Worm (Caenorhabditis elegans) whole organism, late embryonic: Measurements from ENCODE around the gene T05A8.11.

Source experiments
- C08G9.2 ChIP-seq: sonication (generic microtip); optimal IDR thresholded peaks from 2 replicates; lab custom pipeline; 2016; ENCODE audit warnings: mild to moderate bottlenecking, missing genetic modification characterization, moderate library complexity, missing compliant biosample characterization
- T23F11.4 ChIP-seq: fragments of 200-800 bp; sonication (Bioruptor generic); optimal IDR thresholded peaks from 2 replicates; lab custom pipeline; 2018; ENCODE audit warnings: mild to moderate bottlenecking, missing genetic modification characterization, missing compliant biosample characterization
- dve-1 ChIP-seq: sonication (generic microtip); optimal IDR thresholded peaks from 2 replicates; lab custom pipeline; 2017; ENCODE audit warnings: antibody characterized with exemption, mild to moderate bottlenecking, missing genetic modification characterization, missing compliant biosample characterization
- pha-2 ChIP-seq: sonication (generic microtip); optimal IDR thresholded peaks from 2 replicates; lab custom pipeline; 2017; ENCODE audit warnings: mild to moderate bottlenecking, missing genetic modification characterization, missing compliant biosample characterization
- zip-5 ChIP-seq: sonication (generic microtip); optimal IDR thresholded peaks from 2 replicates; lab custom pipeline; 2016; ENCODE audit warnings: missing genetic modification characterization, missing compliant biosample characterization

- no peak for TF ChIP-seq dve-1 (tag; lab: Kevin White, UChicago)
- TF ChIP-seq C08G9.2 = no peak
- TF ChIP-seq T23F11.4 (GFP tag; lab: Kevin White, UChicago) = no peak
- TF ChIP-seq zip-5 (tag; lab: Kevin White, UChicago) = no peak
- TF ChIP-seq pha-2 (tag; lab: Kevin White, UChicago) = no peak
Measured at ce11 chrII:2690080-2690479, 35.4 kb downstream of the T05A8.11 start, which contains the start of gene nspf-3.
